Worm (Caenorhabditis elegans): ENCODE measurements around the gene F56A8.4.
"Not testable (repeated sequence)": the region's sequence is repeated elsewhere in the genome, so short reads cannot be mapped to it uniquely, and the experiment has no call there.

DNA sequence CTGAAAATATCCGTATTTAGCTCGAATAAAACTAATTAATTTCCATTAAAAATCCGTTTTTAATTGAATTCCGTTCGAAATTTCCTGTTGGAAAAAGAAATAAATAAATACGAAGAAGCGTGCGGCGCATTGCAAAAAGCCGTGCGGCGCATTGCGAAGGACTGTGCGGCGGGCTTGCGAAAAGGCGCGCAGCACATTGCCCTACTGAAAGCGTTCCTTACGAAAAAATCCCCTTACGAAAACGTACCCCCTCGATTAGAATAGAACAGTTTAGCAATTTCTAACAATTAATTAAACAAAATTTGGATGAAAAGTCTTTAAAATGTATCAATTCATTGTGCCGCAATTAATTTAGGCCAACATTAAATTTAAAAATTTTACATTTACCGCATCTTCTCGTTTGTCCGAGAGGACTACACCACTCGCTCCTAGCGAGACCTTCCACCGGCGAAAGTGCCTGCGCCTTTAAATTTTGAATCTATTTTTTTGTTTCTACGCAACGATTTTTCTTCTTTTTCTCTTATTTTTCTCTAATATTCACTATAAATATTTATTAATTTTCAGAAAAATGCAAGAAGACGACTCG is 33.3 kb downstream of the F56A8.4 start, which contains the start of gene npp-18:
- peak; percentile 93 for TF ChIP-seq dox-1 (GFP tag; IDR thresholded peaks at IDR 0.05)
- not testable (repeated sequence) for TF ChIP-seq tbp1 (GFP tag; optimal IDR thresholded peaks at IDR 0.05)
